Worm (Caenorhabditis elegans) whole organism, mixed stage, embryonic: ENCODE data around the gene Y22D7AL.15.

Experiments
- M03D4.4 ChIP-seq: sonication (generic microtip); optimal IDR thresholded peaks from 2 replicates; lab custom pipeline; 2017; ENCODE audit warnings: mild to moderate bottlenecking, missing genetic modification characterization, missing compliant biosample characterization
- bed-3 ChIP-seq: fragments of 200-800 bp; sonication (Bioruptor generic); optimal IDR thresholded peaks from 3 replicates; lab custom pipeline; 2018; ENCODE audit warnings: mild to moderate bottlenecking, missing genetic modification characterization, moderate library complexity, missing compliant biosample characterization
- blmp-1 ChIP-seq: fragments of 150-350 bp; optimal IDR thresholded peaks from 2 replicates; lab custom pipeline; 2014; ENCODE audit warnings: missing biosample characterization, missing genetic modification characterization
- ceh-39 ChIP-seq: fragments of 150-350 bp; optimal IDR thresholded peaks from 2 replicates; lab custom pipeline; 2014; ENCODE audit warnings: missing biosample characterization, missing genetic modification characterization
- ceh-43 ChIP-seq: fragments of 200-800 bp; sonication (Bioruptor generic); optimal IDR thresholded peaks from 2 replicates; lab custom pipeline; 2018; ENCODE audit warnings: mild to moderate bottlenecking, missing genetic modification characterization, moderate library complexity, missing compliant biosample characterization
- ces-1 ChIP-seq: fragments of 150-350 bp; optimal IDR thresholded peaks from 2 replicates; lab custom pipeline; 2014; ENCODE audit warnings: missing biosample characterization, missing genetic modification reagents, missing genetic modification characterization
- cnd-1 ChIP-seq: fragments of 200-800 bp; sonication (Bioruptor generic); optimal IDR thresholded peaks from 2 replicates; lab custom pipeline; 2018; ENCODE audit warnings: mild to moderate bottlenecking, missing genetic modification characterization, missing compliant biosample characterization
- drap-1 ChIP-seq: fragments of 200-800 bp; sonication (Bioruptor generic); optimal IDR thresholded peaks from 3 replicates; lab custom pipeline; 2018; ENCODE audit warnings: mild to moderate bottlenecking, missing genetic modification characterization, missing compliant biosample characterization
- elt-1 ChIP-seq: sonication (generic microtip); optimal IDR thresholded peaks from 2 replicates; lab custom pipeline; 2017; ENCODE audit warnings: missing genetic modification characterization, mild to moderate bottlenecking, missing compliant biosample characterization, antibody characterized with exemption, moderate library complexity, borderline replicate concordance; ENCODE audit not compliant: insufficient read depth
- elt-3 ChIP-seq: fragments of 150-350 bp; optimal IDR thresholded peaks from 2 replicates; lab custom pipeline; 2014; ENCODE audit warnings: missing biosample characterization, missing genetic modification characterization
- flh-1 ChIP-seq: fragments of 200-800 bp; sonication (Bioruptor generic); optimal IDR thresholded peaks from 2 replicates; lab custom pipeline; 2018; ENCODE audit warnings: mild to moderate bottlenecking, missing genetic modification characterization, moderate library complexity, missing compliant biosample characterization
- ham-2 ChIP-seq: fragments of 200-800 bp; sonication (Bioruptor generic); optimal IDR thresholded peaks from 2 replicates; lab custom pipeline; 2018; ENCODE audit warnings: mild to moderate bottlenecking, missing genetic modification characterization, missing compliant biosample characterization
- hlh-1 ChIP-seq: fragments of 150-350 bp; optimal IDR thresholded peaks from 2 replicates; lab custom pipeline; 2014; ENCODE audit warnings: missing biosample characterization, missing genetic modification reagents, missing genetic modification characterization
- lin-13 ChIP-seq: fragments of 150-350 bp; optimal IDR thresholded peaks from 2 replicates; lab custom pipeline; 2014; ENCODE audit warnings: missing biosample characterization, missing genetic modification characterization
- lin-32 ChIP-seq: fragments of 200-800 bp; sonication (Bioruptor generic); optimal IDR thresholded peaks from 2 replicates; lab custom pipeline; 2018; ENCODE audit warnings: mild to moderate bottlenecking, missing genetic modification characterization, missing compliant biosample characterization
- lsy-2 ChIP-seq: fragments of 150-350 bp; optimal IDR thresholded peaks from 2 replicates; lab custom pipeline; 2014; ENCODE audit warnings: missing biosample characterization, missing genetic modification characterization
- mab-5 ChIP-seq: fragments of 150-350 bp; optimal IDR thresholded peaks from 2 replicates; lab custom pipeline; 2014; ENCODE audit warnings: missing biosample characterization, missing genetic modification characterization
- mep-1 ChIP-seq: fragments of 150-350 bp; optimal IDR thresholded peaks from 2 replicates; lab custom pipeline; 2017; ENCODE audit warnings: missing biosample characterization, missing genetic modification reagents, missing genetic modification characterization, inconsistent platforms
- mls-2 ChIP-seq: sonication (generic microtip); optimal IDR thresholded peaks from 2 replicates; lab custom pipeline; 2016; ENCODE audit warnings: mild to moderate bottlenecking, missing genetic modification characterization, moderate library complexity, missing compliant biosample characterization
- nhr-12 ChIP-seq: fragments of 150-350 bp; optimal IDR thresholded peaks from 2 replicates; lab custom pipeline; 2014; ENCODE audit warnings: missing biosample characterization, missing genetic modification characterization
- nhr-237 ChIP-seq: fragments of 150-350 bp; optimal IDR thresholded peaks from 2 replicates; lab custom pipeline; 2014; ENCODE audit warnings: missing biosample characterization, missing genetic modification characterization
- nhr-28 ChIP-seq: fragments of 150-350 bp; optimal IDR thresholded peaks from 2 replicates; lab custom pipeline; 2014; ENCODE audit warnings: missing biosample characterization, missing genetic modification characterization
- pha-4 ChIP-seq: fragments of 150-350 bp; optimal IDR thresholded peaks from 2 replicates; lab custom pipeline; 2018; ENCODE audit warnings: missing biosample characterization, missing genetic modification reagents, missing genetic modification characterization
- sem-2 ChIP-seq: fragments of 200-800 bp; sonication (Bioruptor generic); optimal IDR thresholded peaks from 2 replicates; lab custom pipeline; 2018; ENCODE audit warnings: mild to moderate bottlenecking, missing genetic modification characterization, missing compliant biosample characterization
- snpc-4 ChIP-seq: fragments of 150-350 bp; optimal IDR thresholded peaks from 2 replicates; lab custom pipeline; 2014; ENCODE audit warnings: missing biosample characterization, missing genetic modification characterization
- sptf-1 ChIP-seq: sonication (generic microtip); optimal IDR thresholded peaks from 2 replicates; lab custom pipeline; 2017; ENCODE audit warnings: mild to moderate bottlenecking, missing genetic modification characterization, moderate library complexity, missing compliant biosample characterization
- unc-120 ChIP-seq: sonication (generic microtip); optimal IDR thresholded peaks from 2 replicates; lab custom pipeline; 2017; ENCODE audit warnings: missing genetic modification characterization, missing compliant biosample characterization; ENCODE audit not compliant: poor library complexity, severe bottlenecking
- unc-39 ChIP-seq: fragments of 150-350 bp; optimal IDR thresholded peaks from 2 replicates; lab custom pipeline; 2014; ENCODE audit warnings: missing biosample characterization, missing genetic modification characterization
- unc-62 ChIP-seq: fragments of 150-350 bp; optimal IDR thresholded peaks from 2 replicates; lab custom pipeline; 2014; ENCODE audit warnings: missing biosample characterization, missing genetic modification reagents, missing genetic modification characterization
- zip-8 ChIP-seq: fragments of 150-350 bp; optimal IDR thresholded peaks from 2 replicates; lab custom pipeline; 2014; ENCODE audit warnings: missing biosample characterization, missing genetic modification characterization
- ztf-11 ChIP-seq: fragments of 150-350 bp; optimal IDR thresholded peaks from 2 replicates; lab custom pipeline; 2014; ENCODE audit warnings: missing biosample characterization, missing genetic modification characterization

Gene Y22D7AL.15

DNA sequence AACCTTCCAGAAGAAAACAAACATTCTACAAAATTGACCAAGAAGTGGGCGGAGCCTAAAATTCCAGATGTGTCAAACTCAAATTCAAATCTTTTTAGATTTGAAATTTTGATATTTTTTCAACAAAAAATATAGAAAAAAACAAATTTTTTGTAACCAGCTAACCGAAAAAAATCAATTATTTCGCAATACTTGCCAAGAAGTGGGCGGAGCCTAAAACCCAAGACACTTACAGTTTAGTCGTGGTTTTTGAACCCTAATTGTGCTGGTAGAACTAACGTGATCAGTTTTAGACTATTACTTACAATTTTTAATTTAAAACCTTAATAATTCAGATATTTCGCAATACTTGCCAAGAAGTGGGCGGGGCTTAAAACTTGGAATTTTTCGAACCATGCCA, 13.7 kb upstream of the Y22D7AL.15 start:
- TF ChIP-seq M03D4.4 (tag; lab: Kevin White, UChicago) (no peak), ztf-11 (no peak), blmp-1 (tag; lab: Kevin White, UChicago) (no peak), sem-2 (GFP tag; lab: Kevin White, UChicago) (no peak), pha-4 (tag; lab: Kevin White, UChicago) (no peak), ceh-43 (GFP tag; lab: Kevin White, UChicago) (no peak), unc-39 (tag; lab: Kevin White, UChicago) (no peak), elt-1 (tag; lab: Kevin White, UChicago) (no peak), unc-120 (tag; lab: Kevin White, UChicago) (no peak)

DNA sequence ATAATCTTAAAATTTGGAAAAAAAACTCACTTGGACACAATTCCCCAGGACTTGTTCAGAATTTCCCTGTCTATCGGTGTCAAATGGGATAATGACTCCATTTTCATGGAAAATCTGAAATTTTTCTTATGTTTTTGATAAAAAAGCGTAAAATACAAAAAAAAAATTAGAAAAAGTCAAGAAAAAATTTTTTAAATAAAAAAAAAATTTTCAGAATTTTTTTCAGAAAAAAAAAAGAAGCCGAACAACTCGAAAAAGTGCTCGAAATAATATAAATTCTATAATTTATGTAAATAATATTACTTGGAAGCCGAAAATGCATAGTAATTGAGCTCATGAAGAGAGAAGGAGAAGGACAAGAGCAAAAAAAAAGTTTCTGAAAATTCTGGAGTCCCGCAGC, 8.9 kb upstream of the Y22D7AL.15 start, which contains the start of gene glb-30:
Gene glb-30, minus strand, starts transcription at position 101 of the 400 bp plus-strand sequence.
- TF ChIP-seq drap-1 (GFP tag; lab: Kevin White, UChicago), result no peak
- no peak for TF ChIP-seq unc-39 (tag; lab: Kevin White, UChicago)
- no peak for TF ChIP-seq sptf-1 (tag; lab: Kevin White, UChicago)
- TF ChIP-seq nhr-28 (tag; lab: Kevin White, UChicago), result no peak
- no peak for TF ChIP-seq ztf-11
- no peak for TF ChIP-seq ceh-39 (tag; lab: Kevin White, UChicago)
- TF ChIP-seq zip-8 (tag; lab: Kevin White, UChicago), result no peak
- no peak for TF ChIP-seq nhr-12 (tag; lab: Kevin White, UChicago)
- no peak for TF ChIP-seq lin-13 (tag; lab: Kevin White, UChicago)
- TF ChIP-seq nhr-237 (tag; lab: Kevin White, UChicago), result no peak
- TF ChIP-seq unc-120 (tag; lab: Kevin White, UChicago), result no peak
- TF ChIP-seq mls-2 (tag; lab: Kevin White, UChicago), result no peak
- no peak for TF ChIP-seq ces-1 (GFP tag; lab: Kevin White, UChicago)
- TF ChIP-seq bed-3, result no peak
- TF ChIP-seq, all 35 proteins: peak for 0

DNA sequence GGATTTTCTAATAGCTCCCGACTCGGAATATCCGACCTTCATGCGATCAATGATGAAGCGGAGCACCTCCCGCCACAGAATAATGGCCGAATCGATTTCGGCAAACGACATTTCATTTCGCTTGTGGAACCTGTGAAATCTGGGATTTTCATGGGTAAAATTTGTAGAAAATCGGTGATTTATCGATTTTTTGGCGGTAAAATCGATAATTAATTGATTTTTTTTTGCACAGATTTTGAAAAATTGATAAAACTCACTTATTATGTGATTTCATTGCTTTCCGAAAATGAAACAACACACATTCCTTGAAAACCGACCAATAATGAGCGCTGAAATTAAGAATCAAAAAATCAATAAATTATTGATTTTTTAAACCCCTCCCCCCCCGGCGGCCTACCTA, 7.2 kb upstream of the Y22D7AL.15 start:
- no peak for TF ChIP-seq ham-2
- no peak for TF ChIP-seq flh-1 (GFP tag; lab: Kevin White, UChicago)
- TF ChIP-seq nhr-28 (tag; lab: Kevin White, UChicago), result no peak
- TF ChIP-seq nhr-12 (tag; lab: Kevin White, UChicago), result no peak
- no peak for TF ChIP-seq ceh-39 (tag; lab: Kevin White, UChicago)
- TF ChIP-seq sptf-1 (tag; lab: Kevin White, UChicago), result no peak
- TF ChIP-seq lin-13 (tag; lab: Kevin White, UChicago), result no peak
- TF ChIP-seq zip-8 (tag; lab: Kevin White, UChicago), result no peak
- no peak for TF ChIP-seq bed-3
- TF ChIP-seq lin-32 (GFP tag; lab: Kevin White, UChicago), result no peak
- TF ChIP-seq unc-62, result no peak
- no peak for TF ChIP-seq snpc-4

DNA sequence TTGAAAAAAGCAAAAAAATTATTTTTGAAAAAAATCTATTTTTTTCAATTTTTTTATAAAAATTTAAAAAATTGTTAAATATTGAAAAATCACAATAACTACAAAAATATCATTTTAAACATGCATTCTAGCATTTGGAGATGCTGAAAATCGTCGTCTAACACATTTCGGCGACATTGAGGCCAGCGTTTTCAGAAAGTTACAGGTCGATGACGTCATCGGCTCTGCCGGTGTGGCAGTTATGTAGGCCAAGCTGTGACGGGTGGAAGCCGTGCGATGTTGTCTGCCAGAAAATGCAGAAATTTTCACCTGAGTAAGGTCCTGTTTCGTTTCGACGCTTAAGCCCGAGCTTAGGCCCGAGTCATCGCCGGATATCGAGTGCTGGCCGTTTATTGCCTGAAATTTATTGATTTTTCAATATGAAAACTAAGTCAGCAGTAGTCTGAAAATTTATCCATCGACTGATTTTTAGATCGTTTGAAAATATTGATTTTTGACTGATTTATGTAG, 6.2 kb upstream of the Y22D7AL.15 start, which contains the start of gene Y22D7AR.3:
Gene Y22D7AR.3, minus strand, starts transcription at position 51 of the 510 bp plus-strand sequence.
- TF ChIP-seq sptf-1 (tag; lab: Kevin White, UChicago) (no peak), zip-8 (tag; lab: Kevin White, UChicago) (peak; percentile 40)

DNA sequence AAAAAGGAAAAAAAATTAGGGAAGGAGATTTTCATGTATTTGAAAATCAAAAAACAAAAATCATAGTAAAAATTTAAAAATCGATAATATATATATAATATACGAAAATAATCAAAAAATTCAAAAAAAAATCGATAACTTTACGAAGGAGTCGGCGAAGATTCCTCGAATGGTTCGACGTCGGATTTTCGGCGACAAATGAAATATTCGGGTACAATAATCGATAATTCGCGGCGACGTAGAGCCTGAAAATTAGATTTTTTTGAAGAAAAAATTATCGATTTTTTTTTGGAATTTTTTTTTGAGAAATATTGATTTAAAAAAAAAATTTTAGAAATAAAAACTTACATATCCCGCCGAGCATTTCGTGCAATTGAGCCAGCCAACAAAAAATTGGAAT, 5.7 kb upstream of the Y22D7AL.15 start:
- TF ChIP-seq lsy-2, result no peak
- TF ChIP-seq pha-4 (tag; lab: Kevin White, UChicago), result no peak
- no peak for TF ChIP-seq elt-3 (tag; lab: Kevin White, UChicago)
- TF ChIP-seq elt-1 (tag; lab: Kevin White, UChicago), result no peak
- no peak for TF ChIP-seq mep-1 (tag; lab: Kevin White, UChicago)
- no peak for TF ChIP-seq mab-5 (tag; lab: Kevin White, UChicago)
- TF ChIP-seq sptf-1 (tag; lab: Kevin White, UChicago), result no peak
- TF ChIP-seq cnd-1 (tag; lab: Kevin White, UChicago), result no peak
- TF ChIP-seq hlh-1, result no peak
- TF ChIP-seq flh-1 (GFP tag; lab: Kevin White, UChicago), result no peak
